Fruit fly (Drosophila melanogaster) whole organism, prepupa: Measurements from ENCODE around the gene Acp63F.

Source experiments
- CG6854 ChIP-seq: fragments of 200-800 bp; sonication (Bioruptor generic); optimal IDR thresholded peaks from 2 replicates; lab custom pipeline; 2017; ENCODE audit warnings: missing biosample characterization, mild to moderate bottlenecking, missing genetic modification characterization
- CG8319 ChIP-seq: fragments of 200-800 bp; sonication (Bioruptor generic); optimal IDR thresholded peaks from 3 replicates; lab custom pipeline; 2016; ENCODE audit warnings: missing biosample characterization, missing genetic modification characterization
- Eip75B ChIP-seq: fragments of 200-800 bp; sonication (Bioruptor generic); optimal IDR thresholded peaks from 3 replicates; lab custom pipeline; 2016; ENCODE audit warnings: missing biosample characterization, missing genetic modification characterization
- Hr38 ChIP-seq: sonication (Bioruptor generic); optimal IDR thresholded peaks from 2 replicates; lab custom pipeline; 2016; ENCODE audit warnings: missing biosample characterization, missing genetic modification characterization
- Smox ChIP-seq: fragments of 200-800 bp; sonication (Bioruptor generic); optimal IDR thresholded peaks from 3 replicates; lab custom pipeline; 2016; ENCODE audit warnings: missing biosample characterization, missing genetic modification characterization
- lz ChIP-seq: fragments of 200-800 bp; sonication (Bioruptor generic); optimal IDR thresholded peaks from 3 replicates; lab custom pipeline; 2016; ENCODE audit warnings: missing biosample characterization, missing genetic modification characterization

dm6 chr3L:3772284-3772987 is 43.7 kb downstream of the Acp63F start:
- TF ChIP-seq Hr38 (GFP tag; lab: Kevin White, UChicago) (no peak), Eip75B (GFP tag; lab: Kevin White, UChicago) (no peak), CG6854 (GFP tag; lab: Kevin White, UChicago) (no peak), Smox (peak; percentile 19), CG8319 (GFP tag; lab: Kevin White, UChicago) (no peak), lz (GFP tag; lab: Kevin White, UChicago) (peak; percentile 27)
